Worm (Caenorhabditis elegans) whole organism, L4 larva: ENCODE results near the gene Y67D8C.7.
A peak's percentile ranks its signal among the peaks of the same experiment; 100 is the strongest.

Source experiments
- D1046.2 ChIP-seq: fragments of 200-800 bp; sonication (Bioruptor generic); IDR thresholded peaks from 2 replicates; pipeline ENCODE4 v1.3.6; 2022; ENCODE audit warnings: missing genetic modification characterization, missing compliant biosample characterization
- F26F4.8 ChIP-seq: fragments of 200-800 bp; sonication (Bioruptor generic); conservative IDR thresholded peaks from 2 replicates; pipeline ENCODE4 v1.3.6; 2022; ENCODE audit warnings: missing genetic modification characterization, missing compliant biosample characterization
- T26A8.4 ChIP-seq: fragments of 200-800 bp; sonication (Bioruptor generic); IDR thresholded peaks from 2 replicates; pipeline ENCODE4 v1.3.6; 2022; ENCODE audit warnings: missing genetic modification characterization, missing compliant biosample characterization
- aha-1 ChIP-seq: fragments of 150-350 bp; peaks from one replicate; lab custom pipeline; 2014; ENCODE audit warnings: missing biosample characterization, missing genetic modification characterization
- aly-2 ChIP-seq: sonication (generic microtip); optimal IDR thresholded peaks from 2 replicates; lab custom pipeline; 2018; ENCODE audit warnings: missing biosample characterization, missing genetic modification characterization
- ama-1 ChIP-seq: fragments of 150-350 bp; optimal IDR thresholded peaks from 2 replicates; lab custom pipeline; 2014; ENCODE audit warnings: inconsistent platforms, mixed read lengths
- arid-1 ChIP-seq: fragments of 200-800 bp; sonication (Bioruptor generic); conservative IDR thresholded peaks from 2 replicates; pipeline ENCODE4 v1.3.6; 2022; ENCODE audit warnings: missing genetic modification reagents, missing genetic modification characterization, missing compliant biosample characterization
- ceh-44 ChIP-seq: fragments of 200-800 bp; sonication (Bioruptor generic); IDR thresholded peaks from 2 replicates; pipeline ENCODE4 v1.3.6; 2022; ENCODE audit warnings: missing genetic modification reagents, missing genetic modification characterization, missing compliant biosample characterization
- cey-2 ChIP-seq: sonication (generic microtip); optimal IDR thresholded peaks from 3 replicates; lab custom pipeline; 2017; ENCODE audit warnings: missing genetic modification characterization, mild to moderate bottlenecking, missing compliant biosample characterization, antibody characterized with exemption, borderline replicate concordance; ENCODE audit not compliant: insufficient read depth
- ctbp-1 ChIP-seq: fragments of 200-800 bp; sonication (Bioruptor generic); IDR thresholded peaks from 2 replicates; pipeline ENCODE4 v1.3.6; 2022; ENCODE audit warnings: missing genetic modification reagents, missing genetic modification characterization, missing compliant biosample characterization
- daf-16 ChIP-seq, 3 experiments: sonication (generic microtip); optimal IDR thresholded peaks; 2 replicates each; lab custom pipeline; 2016 to 2017; ENCODE audit warnings: missing genetic modification characterization in 3 of 3, missing genetic modification reagents in 3 of 3, mild to moderate bottlenecking in 2 of 3, missing compliant biosample characterization in 2 of 3, missing biosample characterization in 1 of 3, moderate library complexity in 1 of 3
- dmd-8 ChIP-seq: fragments of 200-800 bp; sonication (Bioruptor generic); IDR thresholded peaks from 2 replicates; pipeline ENCODE4 v1.3.6; 2022; ENCODE audit warnings: missing genetic modification characterization, missing compliant biosample characterization
- dmd-9 ChIP-seq: fragments of 200-800 bp; sonication (Bioruptor generic); IDR thresholded peaks from 2 replicates; pipeline ENCODE4 v1.3.6; 2022; ENCODE audit warnings: missing genetic modification reagents, missing genetic modification characterization, missing compliant biosample characterization
- hif-1 ChIP-seq, 2 experiments: sonication (generic microtip); optimal IDR thresholded peaks; 2 replicates each; lab custom pipeline; 2016 to 2017; ENCODE audit warnings: missing compliant biosample characterization in 2 of 2, missing genetic modification characterization in 2 of 2, missing genetic modification reagents in 2 of 2, missing genotype in 2 of 2, mild to moderate bottlenecking in 1 of 2
- hmg-1.1 ChIP-seq: fragments of 200-800 bp; sonication (Bioruptor generic); IDR thresholded peaks from 2 replicates; pipeline ENCODE4 v1.3.6; 2022; ENCODE audit warnings: missing genetic modification reagents, missing genetic modification characterization, missing compliant biosample characterization
- lin-29 ChIP-seq: fragments of 200-800 bp; sonication (Bioruptor generic); IDR thresholded peaks from 2 replicates; pipeline ENCODE4 v1.3.6; 2022; ENCODE audit warnings: missing genetic modification reagents, missing genetic modification characterization, missing compliant biosample characterization
- lin-38 ChIP-seq: fragments of 200-800 bp; sonication (Bioruptor generic); IDR thresholded peaks from 2 replicates; pipeline ENCODE4 v1.3.6; 2022; ENCODE audit warnings: missing genetic modification reagents, missing genetic modification characterization, missing compliant biosample characterization
- lsy-2 ChIP-seq, 2 experiments: fragments of 150-350 bp in 1 of 2; sonication (generic microtip) in 1 of 2; optimal IDR thresholded peaks; 2 replicates each; lab custom pipeline; 2014 to 2017; ENCODE audit warnings: missing biosample characterization in 2 of 2, missing genetic modification characterization in 2 of 2
- mxl-3 ChIP-seq: fragments of 200-800 bp; sonication (Bioruptor generic); optimal IDR thresholded peaks from 2 replicates; lab custom pipeline; 2018; ENCODE audit warnings: mild to moderate bottlenecking, missing genetic modification characterization, missing compliant biosample characterization
- nhr-102 ChIP-seq: sonication (generic microtip); optimal IDR thresholded peaks from 2 replicates; lab custom pipeline; 2016; ENCODE audit warnings: mild to moderate bottlenecking, missing genetic modification characterization, moderate library complexity, missing compliant biosample characterization
- nhr-11 ChIP-seq: fragments of 150-350 bp; optimal IDR thresholded peaks from 2 replicates; lab custom pipeline; 2014; ENCODE audit warnings: missing biosample characterization, missing genetic modification characterization
- pha-4 ChIP-seq, 2 experiments: fragments of 150-350 bp in 1 of 2; fragments of 200-800 bp in 1 of 2; sonication (Bioruptor generic) in 1 of 2; IDR thresholded peaks in 1 of 2; optimal IDR thresholded peaks in 1 of 2; 2 replicates each; pipeline versions ENCODE4 v1.3.6 to Lab custom; 2014 to 2022; ENCODE audit warnings: missing genetic modification characterization in 2 of 2, missing genetic modification reagents in 2 of 2, missing biosample characterization in 1 of 2, missing compliant biosample characterization in 1 of 2
- saeg-2 ChIP-seq: fragments of 200-800 bp; sonication (Bioruptor generic); IDR thresholded peaks from 2 replicates; pipeline ENCODE4 v1.3.6; 2022; ENCODE audit warnings: missing genetic modification reagents, missing genetic modification characterization, missing compliant biosample characterization
- set-16 ChIP-seq: fragments of 200-800 bp; sonication (Bioruptor generic); IDR thresholded peaks from 2 replicates; pipeline ENCODE4 v1.3.6; 2022; ENCODE audit warnings: missing genetic modification reagents, missing genetic modification characterization, missing compliant biosample characterization
- unc-62 ChIP-seq, 3 experiments: fragments of 150-350 bp in 1 of 3; sonication (generic microtip); optimal IDR thresholded peaks in 2 of 3; peaks in 1 of 3; 1 replicate in 1 of 3; 2 replicates in 2 of 3; lab custom pipeline; 2014 to 2017; ENCODE audit warnings: missing biosample characterization in 3 of 3, missing genetic modification characterization in 3 of 3, missing genetic modification reagents in 3 of 3, missing genotype in 1 of 3
- zip-11 ChIP-seq: fragments of 200-800 bp; sonication (Bioruptor generic); IDR thresholded peaks from 2 replicates; pipeline ENCODE4 v1.3.6; 2022; ENCODE audit warnings: missing genetic modification characterization, missing compliant biosample characterization
- ztf-7 ChIP-seq: fragments of 150-350 bp; optimal IDR thresholded peaks from 2 replicates; lab custom pipeline; 2014; ENCODE audit warnings: missing biosample characterization, missing genetic modification characterization

Gene Y67D8C.7

ce11 chrIV:3050054-3050990, 16.4 kb downstream of the Y67D8C.7 start, which contains the start of gene eel-1 (continued):
- peak; percentile 92 for TF ChIP-seq dmd-8

DNA sequence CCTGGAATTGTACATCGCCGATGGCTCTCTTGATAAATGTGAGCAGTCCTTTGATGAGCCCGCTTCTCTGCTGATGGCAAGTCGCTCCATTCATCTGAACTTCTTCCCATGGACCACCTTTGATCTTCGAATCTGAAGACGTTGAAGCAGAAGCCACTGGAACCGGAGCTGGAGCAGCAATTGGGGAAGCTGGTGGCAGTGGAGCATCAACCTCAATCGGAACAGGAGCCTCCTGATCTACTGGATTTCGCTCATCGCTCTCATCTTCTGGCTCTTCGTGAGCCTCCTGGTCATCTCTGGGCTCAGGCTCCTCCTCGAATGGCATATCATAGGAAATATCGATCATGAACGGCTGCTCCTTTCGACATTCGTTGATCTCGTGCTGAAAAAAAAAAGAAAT, 19.8 kb downstream of the Y67D8C.7 start:
- no peak for TF ChIP-seq mxl-3 (GFP tag; lab: Kevin White, UChicago)
- TF ChIP-seq hmg-1.1 (GFP tag; lab: Robert Waterston, UW), result no peak
- no peak for TF ChIP-seq zip-11 (GFP tag; lab: Robert Waterston, UW)
- no peak for TF ChIP-seq saeg-2 (GFP tag; lab: Robert Waterston, UW)
- no peak for TF ChIP-seq daf-16 (GFP tag; optimal IDR thresholded peaks at IDR 0.05; lab: Kevin White, UChicago)
- TF ChIP-seq daf-16 (tag; optimal IDR thresholded peaks at IDR 0.05; lab: Kevin White, UChicago), result no peak
- peak; percentile 72 for TF ChIP-seq set-16 (GFP tag; lab: Robert Waterston, UW)
- TF ChIP-seq nhr-102 (tag; lab: Kevin White, UChicago), result no peak
- TF ChIP-seq lin-29 (GFP tag; lab: Robert Waterston, UW), result no peak

- TF ChIP-seq set-16 (GFP tag; lab: Robert Waterston, UW) (peak; percentile 63), lsy-2 (tag; optimal IDR thresholded peaks at IDR 0.05; lab: Kevin White, UChicago) (no peak)
These were observed 20.7 kb downstream of the Y67D8C.7 start for ce11 chrIV:3046009-3046408.

ce11 chrIV:3044158-3044557, 22.6 kb downstream of the Y67D8C.7 start:
- TF ChIP-seq aha-1 (tag; lab: Kevin White, UChicago) (peak; percentile 46), set-16 (GFP tag; lab: Robert Waterston, UW) (peak; percentile 90), pha-4 (GFP tag; IDR thresholded peaks at IDR 0.05; lab: Robert Waterston, UW) (0 out of 2 replicates have a peak, but pooled peaks have one; percentile 47), pha-4 (tag; optimal IDR thresholded peaks at IDR 0.05; lab: Kevin White, UChicago) (no peak), D1046.2 (no peak)

DNA sequence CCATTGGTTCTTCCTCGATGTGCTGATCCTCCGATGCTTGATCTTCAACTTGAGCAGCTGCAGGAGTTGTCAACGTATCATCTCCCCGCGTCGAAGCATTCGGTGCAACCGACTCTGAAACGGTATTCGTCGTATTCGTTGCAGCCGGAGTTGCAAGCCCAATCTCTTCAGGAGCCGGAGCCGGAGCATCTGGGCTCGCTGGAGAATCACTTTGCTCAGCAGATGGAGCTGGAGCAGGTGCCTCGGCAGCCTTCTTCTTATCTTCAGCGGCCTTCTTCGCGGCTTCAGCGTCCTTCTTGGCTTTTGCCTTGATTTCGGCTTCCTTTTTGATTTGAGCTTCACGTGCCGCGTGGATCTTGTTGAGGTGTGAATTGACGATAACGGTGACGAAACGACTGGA, 28.0 kb downstream of the Y67D8C.7 start:
- TF ChIP-seq nhr-11 (tag; lab: Kevin White, UChicago) (no peak), set-16 (GFP tag; lab: Robert Waterston, UW) (peak; percentile 90)
- TF ChIP-seq, all 104 proteins: peak for 1

ce11 chrIV:3037932-3038331, 28.8 kb downstream of the Y67D8C.7 start:
- no peak for TF ChIP-seq ztf-7 (tag; lab: Kevin White, UChicago)
- TF ChIP-seq aly-2, result no peak
- peak; percentile 84 for TF ChIP-seq set-16 (GFP tag; lab: Robert Waterston, UW)
- TF ChIP-seq ctbp-1 (GFP tag; lab: Robert Waterston, UW), result no peak

- TF ChIP-seq cey-2 (tag; lab: Kevin White, UChicago) (no peak), set-16 (GFP tag; lab: Robert Waterston, UW) (peak; percentile 69), unc-62 (GFP tag; optimal IDR thresholded peaks at IDR 0.05 in 1 of 2; lab: Kevin White, UChicago) (peak in 1 of 2 experiments; percentile 79), unc-62 (tag; optimal IDR thresholded peaks at IDR 0.05; lab: Kevin White, UChicago) (no peak)
These were observed 31.4 kb downstream of the Y67D8C.7 start for ce11 chrIV:3035375-3035774.

- no peak for TF ChIP-seq cey-2 (tag; lab: Kevin White, UChicago)
- 0 out of 2 replicates have a peak, but pooled peaks have one; percentile 38 for TF ChIP-seq arid-1 (GFP tag; lab: Robert Waterston, UW)
- TF ChIP-seq dmd-9, result no peak
- peak in 1 of 2 experiments; percentile 5 for TF ChIP-seq lsy-2 (tag; optimal IDR thresholded peaks at IDR 0.05; lab: Kevin White, UChicago)
- TF ChIP-seq daf-16 (GFP tag; optimal IDR thresholded peaks at IDR 0.05; lab: Kevin White, UChicago), result peak in 1 of 2 experiments; percentile 25
- no peak for TF ChIP-seq daf-16 (tag; optimal IDR thresholded peaks at IDR 0.05; lab: Kevin White, UChicago)
- TF ChIP-seq ama-1, result no peak
- TF ChIP-seq ceh-44, result no peak
- TF ChIP-seq T26A8.4 (GFP tag; lab: Robert Waterston, UW), result 0 out of 2 replicates have a peak, but pooled peaks have one; percentile 35
- TF ChIP-seq hif-1 (tag; optimal IDR thresholded peaks at IDR 0.05; lab: Kevin White, UChicago), result peak in 1 of 2 experiments; percentile 36
- no peak for TF ChIP-seq F26F4.8 (GFP tag; lab: Robert Waterston, UW)
- TF ChIP-seq lin-38 (GFP tag; lab: Robert Waterston, UW), result peak; percentile 38; the same call in 1 of the 2 replicates
- TF ChIP-seq, all 104 proteins: peak for 6
These were observed 34.7 kb downstream of the Y67D8C.7 start for ce11 chrIV:3032020-3032419.
